Worm (Caenorhabditis elegans) whole organism, early embryonic: ENCODE measurements around the gene nspe-4.

Experiments used
- F13C5.2 ChIP-seq: sonication (generic microtip); optimal IDR thresholded peaks from 2 replicates; lab custom pipeline; 2017; ENCODE audit warnings: mild to moderate bottlenecking, missing genetic modification characterization, inconsistent platforms, missing compliant biosample characterization
- ama-1 ChIP-seq: fragments of 150-350 bp; optimal IDR thresholded peaks from 2 replicates; lab custom pipeline; 2014
- ceh-36 ChIP-seq: sonication (generic microtip); optimal IDR thresholded peaks from 2 replicates; lab custom pipeline; 2016; ENCODE audit warnings: missing genetic modification characterization, inconsistent platforms, missing compliant biosample characterization
- ets-7 ChIP-seq: sonication (generic microtip); optimal IDR thresholded peaks from 2 replicates; lab custom pipeline; 2016; ENCODE audit warnings: missing genotype, missing genetic modification characterization, missing compliant biosample characterization
- flt-1 ChIP-seq: fragments of 200-800 bp; sonication (Bioruptor generic); IDR thresholded peaks from 2 replicates; pipeline ENCODE4 v1.3.6; 2022; ENCODE audit warnings: missing genetic modification characterization, missing compliant biosample characterization
- hmbx-1 ChIP-seq: sonication (generic microtip); optimal IDR thresholded peaks from 2 replicates; lab custom pipeline; 2016; ENCODE audit warnings: mild to moderate bottlenecking, missing genetic modification characterization, missing compliant biosample characterization
- scrt-1 ChIP-seq: fragments of 200-800 bp; sonication (Bioruptor generic); IDR thresholded peaks from 2 replicates; pipeline ENCODE4 v1.3.6; 2022; ENCODE audit warnings: missing genetic modification characterization, missing compliant biosample characterization
- tbx-11 ChIP-seq: fragments of 200-800 bp; sonication (Bioruptor generic); IDR thresholded peaks from 2 replicates; pipeline ENCODE4 v1.3.6; 2022; ENCODE audit warnings: missing genetic modification characterization, missing compliant biosample characterization
- tbx-37 ChIP-seq: fragments of 200-800 bp; sonication (Bioruptor generic); conservative IDR thresholded peaks from 2 replicates; pipeline ENCODE4 v1.3.6; 2022; ENCODE audit warnings: missing genetic modification reagents, missing genetic modification characterization, missing compliant biosample characterization

DNA sequence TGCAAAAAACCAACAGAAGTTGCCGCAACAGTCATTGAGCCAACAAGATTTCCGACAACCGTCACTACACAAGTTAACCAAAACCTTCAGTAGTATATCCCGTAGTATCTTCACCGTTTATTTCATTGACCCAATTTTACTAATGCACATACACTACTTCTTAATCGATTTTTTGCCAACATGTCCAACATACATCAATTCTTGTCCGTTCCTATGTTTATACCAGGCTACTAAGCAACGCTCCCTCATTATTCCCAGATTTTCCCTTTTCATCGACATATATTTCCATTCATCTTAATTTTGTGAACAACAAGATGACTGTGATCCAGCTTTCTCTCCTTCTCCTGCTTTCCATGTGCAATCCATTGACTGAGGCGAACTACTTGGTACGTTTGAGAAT lies 46.5 kb upstream of the nspe-4 start, which contains the start of gene F49C5.7:
- TF ChIP-seq flt-1 (GFP tag; lab: Robert Waterston, UW) (no peak), ama-1 (no peak), hmbx-1 (tag; lab: Kevin White, UChicago) (no peak), tbx-37 (GFP tag; lab: Robert Waterston, UW) (no peak), tbx-11 (GFP tag; lab: Robert Waterston, UW) (no peak), scrt-1 (GFP tag; lab: Robert Waterston, UW) (no peak), F13C5.2 (tag; lab: Kevin White, UChicago) (no peak), ets-7 (tag; lab: Kevin White, UChicago) (no peak), ceh-36 (no peak)
